Worm (Caenorhabditis elegans): Measurements from ENCODE around the gene bus-5.

Gene bus-5

DNA sequence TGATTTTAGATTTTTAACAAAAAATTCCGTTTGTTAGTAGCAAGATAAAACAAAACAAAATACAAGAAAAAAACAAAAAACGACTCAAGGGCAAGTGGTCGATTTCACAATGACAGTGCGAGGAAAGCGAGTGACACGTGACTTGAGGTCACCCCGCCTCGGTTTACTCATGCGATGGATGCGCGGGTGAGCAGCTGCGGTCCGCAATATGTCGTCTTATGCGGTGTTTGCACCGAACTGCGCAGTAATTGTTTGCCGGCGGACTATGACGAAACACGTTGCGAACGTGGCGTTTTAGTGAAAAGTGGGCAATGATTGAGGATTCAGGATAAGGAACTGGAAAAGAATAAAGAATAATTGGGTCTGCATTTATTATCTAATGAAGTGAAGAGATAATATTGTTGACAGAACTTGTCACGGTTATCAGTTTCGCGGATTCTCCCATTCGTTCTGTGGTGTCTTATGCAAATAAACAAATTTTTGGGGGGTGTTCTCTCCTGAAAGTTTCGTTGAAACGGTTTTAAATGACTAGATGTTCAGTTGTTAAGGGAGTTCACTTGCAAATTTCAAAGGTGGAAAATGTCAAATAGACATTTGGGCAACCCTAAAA is 41.4 kb downstream of the bus-5 start:
- no peak for TF ChIP-seq cey-2 (tag; optimal IDR thresholded peaks at IDR 0.05; ENCODE audit: borderline replicate concordance, insufficient read depth)
- TF ChIP-seq duxl-1 (tag; optimal IDR thresholded peaks at IDR 0.05; ENCODE audit: poor library complexity) = peak; percentile 52
- no peak for TF ChIP-seq mxl-2 (GFP tag; conservative IDR thresholded peaks at IDR 0.05)
- no peak for TF ChIP-seq pha-4 (GFP tag; IDR thresholded peaks at IDR 0.05)
- TF ChIP-seq pha-4 (tag; optimal IDR thresholded peaks at IDR 0.05) = peak; percentile 25
- TF ChIP-seq lin-29 (GFP tag; IDR thresholded peaks at IDR 0.05) = no peak
- no peak for TF ChIP-seq lin-1 (GFP tag; IDR thresholded peaks at IDR 0.05)
- no peak for TF ChIP-seq dmd-9 (GFP tag; IDR thresholded peaks at IDR 0.05)
- no peak for TF ChIP-seq nhr-76 (tag; optimal IDR thresholded peaks at IDR 0.05)
- TF ChIP-seq hif-1 (tag; optimal IDR thresholded peaks at IDR 0.05) = peak in 1 of 2 experiments; percentile 36
- peak; percentile 40 for TF ChIP-seq T20F7.1 (GFP tag; optimal IDR thresholded peaks at IDR 0.05)
- peak; percentile 64 for TF ChIP-seq ceh-20 (GFP tag; IDR thresholded peaks at IDR 0.05)
- TF ChIP-seq snpc-1.2 (GFP tag; IDR thresholded peaks at IDR 0.05) = no peak
- TF ChIP-seq aha-1 (tag) = peak; percentile 98
- TF ChIP-seq hlh-11 (tag; optimal IDR thresholded peaks at IDR 0.05) = peak; percentile 91
- TF ChIP-seq dpl-1 (GFP tag; optimal IDR thresholded peaks at IDR 0.05) = peak; percentile 40
- TF ChIP-seq zfp-3 (GFP tag; conservative IDR thresholded peaks at IDR 0.05) = no peak
- TF ChIP-seq nhr-237 (tag; optimal IDR thresholded peaks at IDR 0.05) = no peak
- no peak for TF ChIP-seq aly-2 (tag; optimal IDR thresholded peaks at IDR 0.05)
- TF ChIP-seq hmg-1.1 (GFP tag; IDR thresholded peaks at IDR 0.05) = peak; percentile 76
- no peak for TF ChIP-seq spr-3 (GFP tag; optimal IDR thresholded peaks at IDR 0.05)
- peak in 1 of 2 experiments; percentile 32 for TF ChIP-seq daf-16 (GFP tag; optimal IDR thresholded peaks at IDR 0.05)
- peak; percentile 95 for TF ChIP-seq daf-16 (tag; optimal IDR thresholded peaks at IDR 0.05)
- no peak for TF ChIP-seq mdt-29 (GFP tag; IDR thresholded peaks at IDR 0.05)
- no peak for TF ChIP-seq ztf-7 (tag; optimal IDR thresholded peaks at IDR 0.05)
- no peak for TF ChIP-seq Y48G9A.11 (GFP tag; IDR thresholded peaks at IDR 0.05)
- TF ChIP-seq hlh-30 (tag; optimal IDR thresholded peaks at IDR 0.05; ENCODE audit: insufficient read depth) = peak; percentile 98
- TF ChIP-seq Y75B8A.6 (GFP tag; IDR thresholded peaks at IDR 0.05) = no peak
- no peak for TF ChIP-seq zip-11 (GFP tag; IDR thresholded peaks at IDR 0.05)
- TF ChIP-seq lir-3 (tag; optimal IDR thresholded peaks at IDR 0.05) = no peak
- TF ChIP-seq lin-38 (GFP tag; IDR thresholded peaks at IDR 0.05) = no peak
- TF ChIP-seq mdl-1 (tag; optimal IDR thresholded peaks at IDR 0.05) = peak; percentile 65 to 79
- peak; percentile 85 for TF ChIP-seq mep-1 (tag; optimal IDR thresholded peaks at IDR 0.05)
- peak; percentile 61 for TF ChIP-seq rbr-2 (tag; optimal IDR thresholded peaks at IDR 0.05)
- TF ChIP-seq lin-15B (tag; optimal IDR thresholded peaks at IDR 0.05) = no peak
- no peak for TF ChIP-seq lim-7 (GFP tag; IDR thresholded peaks at IDR 0.05)
- TF ChIP-seq set-16 (GFP tag; IDR thresholded peaks at IDR 0.05) = peak; percentile 59
- TF ChIP-seq nhr-6 (tag; optimal IDR thresholded peaks at IDR 0.05) = peak; percentile 17
- TF ChIP-seq egl-43 (GFP tag; IDR thresholded peaks at IDR 0.05) = no peak
- TF ChIP-seq tra-1 (GFP tag; IDR thresholded peaks at IDR 0.05) = 0 out of 2 replicates have a peak, but pooled peaks have one; percentile 57
- TF ChIP-seq arid-1 (GFP tag; conservative IDR thresholded peaks at IDR 0.05) = no peak
- no peak for TF ChIP-seq daf-8 (GFP tag; IDR thresholded peaks at IDR 0.05)
- TF ChIP-seq php-3 (GFP tag; IDR thresholded peaks at IDR 0.05) = peak; percentile 55; the same call in 1 of the 2 replicates
- peak; percentile 64 for TF ChIP-seq mes-2 (tag; optimal IDR thresholded peaks at IDR 0.05; ENCODE audit: poor library complexity, severe bottlenecking)
- peak; percentile 63; the same call in 1 of the 2 replicates for TF ChIP-seq nhr-42 (GFP tag; IDR thresholded peaks at IDR 0.05)
- peak; percentile 0 for TF ChIP-seq pqm-1 (tag; optimal IDR thresholded peaks at IDR 0.05)
- TF ChIP-seq vab-7 (GFP tag; IDR thresholded peaks at IDR 0.05) = 0 out of 2 replicates have a peak, but pooled peaks have one; percentile 9
- no peak for TF ChIP-seq ZK337.2 (GFP tag; IDR thresholded peaks at IDR 0.05)
- peak; percentile 58 for TF ChIP-seq nhr-25 (tag; optimal IDR thresholded peaks at IDR 0.05; ENCODE audit: borderline replicate concordance, insufficient read depth)
- TF ChIP-seq ceh-82 (tag; optimal IDR thresholded peaks at IDR 0.05) = no peak

Measured in whole organism, L4 larva.